Worm (Caenorhabditis elegans): Measurements from ENCODE around the gene F10B5.3.

DNA sequence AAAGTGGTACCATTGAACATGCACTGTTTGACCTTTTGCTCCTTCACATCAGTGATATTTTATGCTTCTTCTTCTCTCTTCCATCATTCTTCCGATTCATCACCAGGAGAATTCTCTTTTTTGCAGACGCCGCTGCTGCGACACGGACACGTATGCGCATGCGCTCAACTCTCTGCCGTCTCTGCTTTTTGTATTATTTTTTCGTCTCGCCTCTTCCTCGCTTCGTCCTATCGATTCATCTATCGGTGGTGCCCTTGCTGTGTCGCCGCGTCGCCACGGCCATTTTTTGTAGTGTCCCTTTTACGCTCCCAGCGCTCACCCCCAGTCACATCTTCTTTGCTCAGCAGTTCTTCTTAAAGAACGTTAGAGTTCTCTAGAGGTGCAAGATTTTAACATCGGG lies 23.7 kb downstream of the F10B5.3 start:
- no peak for TF ChIP-seq nhr-11 (tag; optimal IDR thresholded peaks at IDR 0.05)
- TF ChIP-seq syd-9 (tag; optimal IDR thresholded peaks at IDR 0.05) = no peak
- TF ChIP-seq dve-1 (tag; optimal IDR thresholded peaks at IDR 0.05) = no peak
- TF ChIP-seq pqm-1 (tag; optimal IDR thresholded peaks at IDR 0.05) = no peak
- peak; percentile 63 for TF ChIP-seq ceh-48 (tag; optimal IDR thresholded peaks at IDR 0.05)
- no peak for TF ChIP-seq ztf-16 (tag; optimal IDR thresholded peaks at IDR 0.05)
- no peak for TF ChIP-seq ceh-45 (GFP tag; IDR thresholded peaks at IDR 0.05)
- no peak for TF ChIP-seq F13H6.1 (tag; optimal IDR thresholded peaks at IDR 0.05)
- no peak for TF ChIP-seq ceh-22 (tag; optimal IDR thresholded peaks at IDR 0.05)
- TF ChIP-seq hlh-30 (tag; optimal IDR thresholded peaks at IDR 0.05; ENCODE audit: insufficient read depth) = no peak
- no peak for TF ChIP-seq rnt-1 (tag; optimal IDR thresholded peaks at IDR 0.05)
- TF ChIP-seq ceh-34 (tag; optimal IDR thresholded peaks at IDR 0.05) = no peak
- peak; percentile 39 for TF ChIP-seq ceh-19 (GFP tag; optimal IDR thresholded peaks at IDR 0.05)

Measured in whole organism, late embryonic.